Worm (Caenorhabditis elegans): Measurements from ENCODE around the gene Y39B6A.43.
"Not testable (repeated sequence)": the region's sequence is repeated elsewhere in the genome, so short reads cannot be mapped to it uniquely, and the experiment has no call there.

DNA sequence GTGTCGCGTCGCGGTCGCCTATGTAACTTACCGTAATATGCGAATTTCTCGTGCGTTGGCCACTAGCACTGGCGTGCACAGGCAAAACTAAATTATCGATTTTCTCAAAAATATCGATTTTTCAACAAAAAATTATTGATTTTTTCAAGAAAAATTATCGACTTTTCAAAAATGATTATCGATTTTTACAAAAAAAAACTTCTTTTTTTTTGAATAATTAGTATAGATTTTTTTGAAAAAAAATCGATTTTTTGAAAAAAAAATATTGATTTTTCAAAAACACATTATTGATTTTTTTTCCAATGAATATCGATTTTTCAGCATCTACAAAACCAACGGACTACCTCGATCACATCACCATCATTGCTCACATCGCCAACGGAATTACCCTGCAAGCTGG lies 47.3 kb upstream of the Y39B6A.43 start:
- not testable (repeated sequence) for TF ChIP-seq lin-39 (tag; optimal IDR thresholded peaks at IDR 0.05); ztf-11 (tag; optimal IDR thresholded peaks at IDR 0.05); dpl-1 (GFP tag; optimal IDR thresholded peaks at IDR 0.05); nhr-6 (tag; optimal IDR thresholded peaks at IDR 0.05); nhr-237 (tag; optimal IDR thresholded peaks at IDR 0.05); nhr-102 (tag; optimal IDR thresholded peaks at IDR 0.05); nhr-77 (tag; optimal IDR thresholded peaks at IDR 0.05); mes-2 (tag; optimal IDR thresholded peaks at IDR 0.05; ENCODE audit: poor library complexity, severe bottlenecking); ama-1 (optimal IDR thresholded peaks at IDR 0.05); aly-2 (tag; optimal IDR thresholded peaks at IDR 0.05); egl-27 (tag; optimal IDR thresholded peaks at IDR 0.05); ceh-82 (tag; optimal IDR thresholded peaks at IDR 0.05)

Measured in whole organism, L4 larva.